Worm (Caenorhabditis elegans): ENCODE data around the gene hpx-2.

hpx-2 gene

DNA sequence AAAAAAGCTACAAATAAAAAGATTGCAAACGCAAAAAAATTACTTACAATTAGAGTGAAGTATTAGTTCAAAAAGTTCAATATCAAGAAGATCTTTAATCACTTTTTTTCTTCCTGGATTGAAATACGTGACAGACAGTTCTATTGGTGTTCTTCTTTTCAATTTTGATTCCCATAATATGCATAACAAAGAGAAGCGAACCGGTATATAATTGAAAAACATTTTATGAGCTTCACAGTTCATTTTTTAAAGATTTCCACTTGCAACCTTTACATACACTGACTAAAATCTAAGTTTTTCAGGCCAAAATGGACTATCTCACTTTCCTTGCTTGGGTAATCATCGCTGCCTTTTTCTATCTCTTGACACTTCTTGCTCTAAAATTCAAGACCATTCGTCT lies 26.3 kb downstream of the hpx-2 start, which contains the start of gene T22G5.1:
Gene T22G5.1, plus strand, starts transcription at position 301 of the 400 bp plus-strand sequence.
- TF ChIP-seq tab-1 (GFP tag; IDR thresholded peaks at IDR 0.05) (no peak), T22C8.4 (GFP tag; IDR thresholded peaks at IDR 0.05) (no peak), ztf-29 (GFP tag; IDR thresholded peaks at IDR 0.05) (no peak), ztf-23 (GFP tag; IDR thresholded peaks at IDR 0.05) (no peak), ref-1 (GFP tag; conservative IDR thresholded peaks at IDR 0.05) (no peak), med-1 (GFP tag; optimal IDR thresholded peaks at IDR 0.05; ENCODE audit: insufficient read depth) (no peak), cog-1 (tag; optimal IDR thresholded peaks at IDR 0.05) (no peak), klf-2 (GFP tag; conservative IDR thresholded peaks at IDR 0.05) (no peak), flt-1 (GFP tag; IDR thresholded peaks at IDR 0.05) (no peak)

ce11 chrV:13878226-13878625 lies 28.0 kb downstream of the hpx-2 start:
- TF ChIP-seq ref-1 (GFP tag; conservative IDR thresholded peaks at IDR 0.05): no peak
- no peak for TF ChIP-seq med-1 (GFP tag; optimal IDR thresholded peaks at IDR 0.05; ENCODE audit: insufficient read depth)
- TF ChIP-seq ztf-23 (GFP tag; IDR thresholded peaks at IDR 0.05): no peak
- no peak for TF ChIP-seq tab-1 (GFP tag; IDR thresholded peaks at IDR 0.05)
- no peak for TF ChIP-seq klf-2 (GFP tag; conservative IDR thresholded peaks at IDR 0.05)
- no peak for TF ChIP-seq cog-1 (tag; optimal IDR thresholded peaks at IDR 0.05)
- TF ChIP-seq ztf-29 (GFP tag; IDR thresholded peaks at IDR 0.05): no peak
- TF ChIP-seq flt-1 (GFP tag; IDR thresholded peaks at IDR 0.05): no peak
- no peak for TF ChIP-seq T22C8.4 (GFP tag; IDR thresholded peaks at IDR 0.05)

ce11 chrV:13879241-13879640 lies 29.0 kb downstream of the hpx-2 start, which contains the start of gene lbp-7:
Gene lbp-7 (plus strand): TSS chrV:13879552.
- TF ChIP-seq med-1 (GFP tag; optimal IDR thresholded peaks at IDR 0.05; ENCODE audit: insufficient read depth) (no peak), ztf-23 (GFP tag; IDR thresholded peaks at IDR 0.05) (no peak), cog-1 (tag; optimal IDR thresholded peaks at IDR 0.05) (no peak), ref-1 (GFP tag; conservative IDR thresholded peaks at IDR 0.05) (no peak), klf-2 (GFP tag; conservative IDR thresholded peaks at IDR 0.05) (no peak), ztf-29 (GFP tag; IDR thresholded peaks at IDR 0.05) (no peak), T22C8.4 (GFP tag; IDR thresholded peaks at IDR 0.05) (no peak), tab-1 (GFP tag; IDR thresholded peaks at IDR 0.05) (no peak), flt-1 (GFP tag; IDR thresholded peaks at IDR 0.05) (no peak)

ce11 chrV:13880163-13880562 lies 29.9 kb downstream of the hpx-2 start:
- TF ChIP-seq ztf-23 (GFP tag; IDR thresholded peaks at IDR 0.05) (no peak), ref-1 (GFP tag; conservative IDR thresholded peaks at IDR 0.05) (no peak), cog-1 (tag; optimal IDR thresholded peaks at IDR 0.05) (no peak), med-1 (GFP tag; optimal IDR thresholded peaks at IDR 0.05; ENCODE audit: insufficient read depth) (no peak), ztf-29 (GFP tag; IDR thresholded peaks at IDR 0.05) (no peak)

DNA sequence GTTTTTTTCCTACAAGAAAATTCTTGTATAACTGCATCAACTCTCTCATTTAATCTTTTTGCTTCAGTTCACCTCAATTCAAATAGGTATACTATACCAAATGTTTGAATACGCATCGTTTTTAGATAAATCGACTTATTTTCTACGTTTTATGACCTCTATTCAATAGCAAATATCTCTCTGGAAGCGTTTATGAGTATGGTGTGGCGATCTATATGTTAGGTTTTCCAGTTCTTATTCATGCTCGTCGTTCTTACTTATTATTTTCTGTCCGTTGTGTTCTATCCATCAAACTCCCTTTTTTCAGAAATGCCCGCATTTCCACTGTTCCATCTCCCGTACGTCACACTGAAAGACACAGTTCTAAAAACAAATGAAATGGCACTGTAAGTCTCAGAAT lies 30.3 kb downstream of the hpx-2 start, which contains the start of gene T22G5.3:
Gene T22G5.3, plus strand, starts transcription at position 301 of the 400 bp plus-strand sequence.
- no peak for TF ChIP-seq ref-1 (GFP tag; conservative IDR thresholded peaks at IDR 0.05)
- TF ChIP-seq T22C8.4 (GFP tag; IDR thresholded peaks at IDR 0.05): no peak
- no peak for TF ChIP-seq cog-1 (tag; optimal IDR thresholded peaks at IDR 0.05)
- TF ChIP-seq klf-2 (GFP tag; conservative IDR thresholded peaks at IDR 0.05): no peak
- TF ChIP-seq ztf-29 (GFP tag; IDR thresholded peaks at IDR 0.05): no peak
- TF ChIP-seq med-1 (GFP tag; optimal IDR thresholded peaks at IDR 0.05; ENCODE audit: insufficient read depth): no peak
- TF ChIP-seq flt-1 (GFP tag; IDR thresholded peaks at IDR 0.05): no peak
- TF ChIP-seq ztf-23 (GFP tag; IDR thresholded peaks at IDR 0.05): no peak
- TF ChIP-seq tab-1 (GFP tag; IDR thresholded peaks at IDR 0.05): no peak

- no peak for TF ChIP-seq med-1 (GFP tag; optimal IDR thresholded peaks at IDR 0.05; ENCODE audit: insufficient read depth)
- TF ChIP-seq ref-1 (GFP tag; conservative IDR thresholded peaks at IDR 0.05): no peak
- no peak for TF ChIP-seq T22C8.4 (GFP tag; IDR thresholded peaks at IDR 0.05)
- no peak for TF ChIP-seq ztf-23 (GFP tag; IDR thresholded peaks at IDR 0.05)
- TF ChIP-seq flt-1 (GFP tag; IDR thresholded peaks at IDR 0.05): no peak
- no peak for TF ChIP-seq tab-1 (GFP tag; IDR thresholded peaks at IDR 0.05)
- no peak for TF ChIP-seq klf-2 (GFP tag; conservative IDR thresholded peaks at IDR 0.05)
- TF ChIP-seq cog-1 (tag; optimal IDR thresholded peaks at IDR 0.05): no peak
- TF ChIP-seq ztf-29 (GFP tag; IDR thresholded peaks at IDR 0.05): no peak
Measured at ce11 chrV:13887358-13887757, 37.1 kb downstream of the hpx-2 start, which contains the start of gene srsx-19. Gene srsx-19 (plus strand): TSS chrV:13887658.

- TF ChIP-seq ztf-29 (GFP tag; IDR thresholded peaks at IDR 0.05) (no peak), ref-1 (GFP tag; conservative IDR thresholded peaks at IDR 0.05) (no peak), flt-1 (GFP tag; IDR thresholded peaks at IDR 0.05) (no peak), tab-1 (GFP tag; IDR thresholded peaks at IDR 0.05) (no peak), ztf-23 (GFP tag; IDR thresholded peaks at IDR 0.05) (no peak)
Measured at ce11 chrV:13889516-13889915, 39.2 kb downstream of the hpx-2 start, which contains the start of gene spp-12. Gene spp-12 (plus strand): TSS chrV:13889816.

ce11 chrV:13890473-13890872 lies 40.2 kb downstream of the hpx-2 start, which contains the start of gene lbp-8:
Gene lbp-8 (plus strand): TSS chrV:13890773.
- no peak for TF ChIP-seq ztf-23 (GFP tag; IDR thresholded peaks at IDR 0.05)
- no peak for TF ChIP-seq T22C8.4 (GFP tag; IDR thresholded peaks at IDR 0.05)
- no peak for TF ChIP-seq tab-1 (GFP tag; IDR thresholded peaks at IDR 0.05)
- no peak for TF ChIP-seq ztf-29 (GFP tag; IDR thresholded peaks at IDR 0.05)
- TF ChIP-seq cog-1 (tag; optimal IDR thresholded peaks at IDR 0.05): no peak

ce11 chrV:13891489-13891888 lies 41.2 kb downstream of the hpx-2 start:
- TF ChIP-seq ztf-23 (GFP tag; IDR thresholded peaks at IDR 0.05): no peak
- TF ChIP-seq ref-1 (GFP tag; conservative IDR thresholded peaks at IDR 0.05): no peak
- no peak for TF ChIP-seq flt-1 (GFP tag; IDR thresholded peaks at IDR 0.05)
- TF ChIP-seq med-1 (GFP tag; optimal IDR thresholded peaks at IDR 0.05; ENCODE audit: insufficient read depth): no peak
- no peak for TF ChIP-seq cog-1 (tag; optimal IDR thresholded peaks at IDR 0.05)
- TF ChIP-seq T22C8.4 (GFP tag; IDR thresholded peaks at IDR 0.05): no peak
- TF ChIP-seq ztf-29 (GFP tag; IDR thresholded peaks at IDR 0.05): no peak
- TF ChIP-seq klf-2 (GFP tag; conservative IDR thresholded peaks at IDR 0.05): no peak
- no peak for TF ChIP-seq tab-1 (GFP tag; IDR thresholded peaks at IDR 0.05)
